Fruit fly (Drosophila melanogaster) whole organism, embryonic: ENCODE data around the gene ClpX.
A peak's percentile ranks its signal among the peaks of the same experiment; 100 is the strongest.

Experiments
- Abd-B ChIP-seq: fragments of 200-800 bp; sonication (Bioruptor generic); optimal IDR thresholded peaks from 2 replicates; lab custom pipeline; 2018; ENCODE audit warnings: missing biosample characterization, mild to moderate bottlenecking, missing genetic modification characterization, moderate library complexity
- Atf-2 ChIP-seq: fragments of 200-800 bp; sonication (Bioruptor generic); optimal IDR thresholded peaks from 2 replicates; lab custom pipeline; 2016; ENCODE audit warnings: missing biosample characterization, missing genetic modification characterization
- CG10431 ChIP-seq: fragments of 200-800 bp; sonication (Bioruptor generic); optimal IDR thresholded peaks from 3 replicates; lab custom pipeline; 2018; ENCODE audit warnings: missing biosample characterization, mild to moderate bottlenecking, missing genetic modification characterization
- CG1233 ChIP-seq: fragments of 200-800 bp; sonication (Bioruptor generic); optimal IDR thresholded peaks from 4 replicates; lab custom pipeline; 2018; ENCODE audit warnings: missing biosample characterization, mild to moderate bottlenecking, missing genetic modification characterization
- CG13123 ChIP-seq: fragments of 200-800 bp; sonication (Bioruptor generic); optimal IDR thresholded peaks from 2 replicates; lab custom pipeline; 2016; ENCODE audit warnings: missing biosample characterization, missing genetic modification characterization
- CG13287 ChIP-seq: fragments of 200-800 bp; sonication (Bioruptor generic); IDR thresholded peaks from 2 replicates; pipeline ENCODE4 v1.3.6; 2022; ENCODE audit warnings: missing biosample characterization, missing genetic modification characterization; ENCODE audit not compliant: partially characterized antibody
- CG17359 ChIP-seq: fragments of 200-800 bp; sonication (Bioruptor generic); optimal IDR thresholded peaks from 3 replicates; lab custom pipeline; 2018; ENCODE audit warnings: missing biosample characterization, mild to moderate bottlenecking, missing genetic modification characterization, moderate library complexity
- CG17361 ChIP-seq: fragments of 200-800 bp; sonication (Bioruptor generic); IDR thresholded peaks from 3 replicates; pipeline ENCODE4 v1.3.6; 2022; ENCODE audit warnings: missing biosample characterization, missing genetic modification characterization
- CG31388 ChIP-seq: fragments of 200-800 bp; sonication (Bioruptor generic); optimal IDR thresholded peaks from 2 replicates; lab custom pipeline; 2016; ENCODE audit warnings: missing biosample characterization, missing genetic modification characterization
- CG31441 ChIP-seq: fragments of 200-800 bp; sonication (Bioruptor generic); IDR thresholded peaks from 2 replicates; pipeline ENCODE4 v1.3.6; 2022; ENCODE audit warnings: missing biosample characterization, missing genetic modification characterization
- CG32772 ChIP-seq: fragments of 200-800 bp; sonication (Bioruptor generic); IDR thresholded peaks from 2 replicates; pipeline ENCODE4 v1.3.6; 2022; ENCODE audit warnings: missing biosample characterization, missing genetic modification characterization
- CG33557 ChIP-seq: fragments of 200-800 bp; sonication (Bioruptor generic); optimal IDR thresholded peaks from 2 replicates; lab custom pipeline; 2019; ENCODE audit warnings: missing biosample characterization, mild to moderate bottlenecking, missing genetic modification characterization, moderate library complexity
- CG34376 ChIP-seq: fragments of 200-800 bp; sonication (Bioruptor generic); optimal IDR thresholded peaks from 2 replicates; lab custom pipeline; 2018; ENCODE audit warnings: missing biosample characterization, mild to moderate bottlenecking, missing genetic modification characterization
- CG43689 ChIP-seq: fragments of 200-800 bp; sonication (Bioruptor generic); IDR thresholded peaks from 2 replicates; pipeline ENCODE4 v1.3.6; 2022; ENCODE audit warnings: missing biosample characterization, missing genetic modification characterization
- CG4730 ChIP-seq: fragments of 200-800 bp; sonication (Bioruptor generic); IDR thresholded peaks from 2 replicates; pipeline ENCODE4 v1.3.6; 2022; ENCODE audit warnings: missing biosample characterization, missing genetic modification characterization
- CG6689 ChIP-seq: fragments of 200-800 bp; sonication (Bioruptor generic); IDR thresholded peaks from 2 replicates; pipeline ENCODE4 v1.3.6; 2022; ENCODE audit warnings: missing biosample characterization, missing genetic modification characterization
- CG7786 ChIP-seq: fragments of 200-800 bp; sonication (Bioruptor generic); optimal IDR thresholded peaks from 2 replicates; lab custom pipeline; 2016; ENCODE audit warnings: missing biosample characterization, missing genetic modification characterization
- CG7839 ChIP-seq: fragments of 200-800 bp; sonication (Bioruptor generic); optimal IDR thresholded peaks from 3 replicates; lab custom pipeline; 2018; ENCODE audit warnings: missing biosample characterization, mild to moderate bottlenecking, missing genetic modification characterization, moderate library complexity
- CG8388 ChIP-seq: fragments of 200-800 bp; sonication (Bioruptor generic); optimal IDR thresholded peaks from 2 replicates; lab custom pipeline; 2019; ENCODE audit warnings: missing biosample characterization, mild to moderate bottlenecking, missing genetic modification characterization, moderate library complexity
- CG9215 ChIP-seq: fragments of 200-800 bp; sonication (Bioruptor generic); IDR thresholded peaks from 2 replicates; pipeline ENCODE4 v1.3.6; 2022; ENCODE audit warnings: missing biosample characterization, missing genetic modification characterization
- CG9437 ChIP-seq: fragments of 200-800 bp; sonication (Bioruptor generic); optimal IDR thresholded peaks from 2 replicates; lab custom pipeline; 2018; ENCODE audit warnings: missing biosample characterization, mild to moderate bottlenecking, missing genetic modification characterization
- CG9817 ChIP-seq: fragments of 200-800 bp; sonication (Bioruptor generic); optimal IDR thresholded peaks from 2 replicates; lab custom pipeline; 2018; ENCODE audit warnings: missing biosample characterization, mild to moderate bottlenecking, missing genetic modification characterization, moderate library complexity
- CG9932 ChIP-seq: fragments of 200-800 bp; sonication (Bioruptor generic); IDR thresholded peaks from 2 replicates; pipeline ENCODE4 v1.3.6; 2022; ENCODE audit warnings: missing biosample characterization, missing genetic modification characterization
- Dfd ChIP-seq, 2 experiments: fragments of >200 bp; optimal IDR thresholded peaks; 2 replicates each; lab custom pipeline; 2017; ENCODE audit warnings: missing biosample characterization in 2 of 2, missing genetic modification characterization in 2 of 2
- Dll ChIP-seq: fragments of 200-800 bp; sonication (Bioruptor generic); IDR thresholded peaks from 4 replicates; pipeline ENCODE4 v1.3.6; 2022; ENCODE audit warnings: missing biosample characterization, missing genetic modification characterization; ENCODE audit not compliant: partially characterized antibody
- E2f2 ChIP-seq: fragments of 200-800 bp; sonication (Bioruptor generic); IDR thresholded peaks from 2 replicates; pipeline ENCODE4 v1.3.6; 2022; ENCODE audit warnings: missing biosample characterization, missing genetic modification characterization
- Ets97D ChIP-seq: fragments of 200-800 bp; sonication (Bioruptor generic); optimal IDR thresholded peaks from 3 replicates; lab custom pipeline; 2016; ENCODE audit warnings: missing biosample characterization, missing genetic modification characterization
- Fer1 ChIP-seq: fragments of 200-800 bp; sonication (Bioruptor generic); optimal IDR thresholded peaks from 2 replicates; lab custom pipeline; 2017; ENCODE audit warnings: missing biosample characterization, mild to moderate bottlenecking, missing genetic modification characterization
- HLH3B ChIP-seq: fragments of 200-800 bp; sonication (Bioruptor generic); IDR thresholded peaks from 2 replicates; pipeline ENCODE4 v1.3.6; 2022; ENCODE audit warnings: missing biosample characterization, missing genetic modification characterization
- Hand ChIP-seq: fragments of 200-800 bp; sonication (Bioruptor generic); optimal IDR thresholded peaks from 2 replicates; lab custom pipeline; 2017; ENCODE audit warnings: mild to moderate bottlenecking, missing biosample characterization, missing genetic modification reagents, missing genetic modification characterization
- Hr3 ChIP-seq: fragments of 200-800 bp; sonication (Bioruptor generic); optimal IDR thresholded peaks from 3 replicates; lab custom pipeline; 2016; ENCODE audit warnings: missing biosample characterization, missing genetic modification characterization
- MBD-R2 ChIP-seq: fragments of 200-800 bp; sonication (Bioruptor generic); IDR thresholded peaks from 2 replicates; pipeline ENCODE4 v1.3.6; 2022; ENCODE audit warnings: missing biosample characterization, missing genetic modification characterization
- Meics ChIP-seq: fragments of 200-800 bp; sonication (Bioruptor generic); optimal IDR thresholded peaks from 2 replicates; lab custom pipeline; 2017; ENCODE audit warnings: missing biosample characterization, mild to moderate bottlenecking, missing genetic modification characterization
- NK7.1 ChIP-seq: fragments of 200-800 bp; sonication (Bioruptor generic); optimal IDR thresholded peaks from 3 replicates; lab custom pipeline; 2016; ENCODE audit warnings: missing biosample characterization, missing genetic modification characterization
- Optix ChIP-seq: fragments of 200-800 bp; sonication (Bioruptor generic); IDR thresholded peaks from 3 replicates; pipeline ENCODE4 v1.3.6; 2022; ENCODE audit warnings: missing biosample characterization, missing genetic modification characterization
- ap ChIP-seq: fragments of 200-800 bp; sonication (Bioruptor generic); IDR thresholded peaks from 2 replicates; pipeline ENCODE4 v1.3.6; 2022; ENCODE audit warnings: missing biosample characterization, missing genetic modification characterization
- bigmax ChIP-seq: fragments of 200-800 bp; sonication (Bioruptor generic); optimal IDR thresholded peaks from 2 replicates; lab custom pipeline; 2018; ENCODE audit warnings: missing biosample characterization, mild to moderate bottlenecking, missing genetic modification characterization
- dmrt99B ChIP-seq: fragments of 200-800 bp; sonication (Bioruptor generic); optimal IDR thresholded peaks from 2 replicates; lab custom pipeline; 2018; ENCODE audit warnings: missing biosample characterization, mild to moderate bottlenecking, missing genetic modification characterization, moderate library complexity
- fu2 ChIP-seq: fragments of 200-800 bp; sonication (Bioruptor generic); optimal IDR thresholded peaks from 2 replicates; lab custom pipeline; 2016; ENCODE audit warnings: missing biosample characterization, missing genetic modification characterization
- grau ChIP-seq: fragments of 200-800 bp; optimal IDR thresholded peaks from 3 replicates; lab custom pipeline; 2019; ENCODE audit warnings: missing biosample characterization, mild to moderate bottlenecking, missing genetic modification characterization, moderate library complexity
- kni ChIP-seq: fragments of 200-800 bp; sonication (Bioruptor generic); optimal IDR thresholded peaks from 3 replicates; lab custom pipeline; 2017; ENCODE audit warnings: mild to moderate bottlenecking, missing biosample characterization, missing genetic modification reagents, missing genetic modification characterization
- mld ChIP-seq: fragments of 200-800 bp; sonication (Bioruptor generic); IDR thresholded peaks from 3 replicates; pipeline ENCODE4 v1.3.6; 2022; ENCODE audit warnings: missing biosample characterization, missing genetic modification characterization; ENCODE audit not compliant: partially characterized antibody
- pho ChIP-seq: fragments of 200-800 bp; sonication (Bioruptor generic); optimal IDR thresholded peaks from 2 replicates; lab custom pipeline; 2016; ENCODE audit warnings: missing biosample characterization, missing genetic modification characterization
- pzg ChIP-seq: fragments of 200-800 bp; sonication (Bioruptor generic); optimal IDR thresholded peaks from 3 replicates; lab custom pipeline; 2018; ENCODE audit warnings: missing biosample characterization, mild to moderate bottlenecking, missing genetic modification characterization, moderate library complexity
- schlank ChIP-seq: fragments of 200-800 bp; sonication (Bioruptor generic); optimal IDR thresholded peaks from 2 replicates; lab custom pipeline; 2018; ENCODE audit warnings: missing biosample characterization, mild to moderate bottlenecking, missing genetic modification characterization
- slbo ChIP-seq: fragments of 200-800 bp; sonication (Bioruptor generic); IDR thresholded peaks from 2 replicates; pipeline ENCODE4 v1.3.6; 2022; ENCODE audit warnings: missing biosample characterization, missing genetic modification characterization
- tx ChIP-seq: fragments of 200-800 bp; sonication (Bioruptor generic); optimal IDR thresholded peaks from 2 replicates; lab custom pipeline; 2016; ENCODE audit warnings: missing biosample characterization, missing genetic modification characterization
- vfl ChIP-seq: fragments of 200-800 bp; sonication (Bioruptor generic); optimal IDR thresholded peaks from 2 replicates; lab custom pipeline; 2016; ENCODE audit warnings: missing biosample characterization, missing genetic modification characterization
- yki ChIP-seq: fragments of >200 bp; optimal IDR thresholded peaks from 3 replicates; lab custom pipeline; 2018
- zf30C ChIP-seq: fragments of 200-800 bp; sonication (Bioruptor generic); optimal IDR thresholded peaks from 3 replicates; lab custom pipeline; 2018; ENCODE audit warnings: missing biosample characterization, mild to moderate bottlenecking, missing genetic modification characterization

ClpX gene

DNA sequence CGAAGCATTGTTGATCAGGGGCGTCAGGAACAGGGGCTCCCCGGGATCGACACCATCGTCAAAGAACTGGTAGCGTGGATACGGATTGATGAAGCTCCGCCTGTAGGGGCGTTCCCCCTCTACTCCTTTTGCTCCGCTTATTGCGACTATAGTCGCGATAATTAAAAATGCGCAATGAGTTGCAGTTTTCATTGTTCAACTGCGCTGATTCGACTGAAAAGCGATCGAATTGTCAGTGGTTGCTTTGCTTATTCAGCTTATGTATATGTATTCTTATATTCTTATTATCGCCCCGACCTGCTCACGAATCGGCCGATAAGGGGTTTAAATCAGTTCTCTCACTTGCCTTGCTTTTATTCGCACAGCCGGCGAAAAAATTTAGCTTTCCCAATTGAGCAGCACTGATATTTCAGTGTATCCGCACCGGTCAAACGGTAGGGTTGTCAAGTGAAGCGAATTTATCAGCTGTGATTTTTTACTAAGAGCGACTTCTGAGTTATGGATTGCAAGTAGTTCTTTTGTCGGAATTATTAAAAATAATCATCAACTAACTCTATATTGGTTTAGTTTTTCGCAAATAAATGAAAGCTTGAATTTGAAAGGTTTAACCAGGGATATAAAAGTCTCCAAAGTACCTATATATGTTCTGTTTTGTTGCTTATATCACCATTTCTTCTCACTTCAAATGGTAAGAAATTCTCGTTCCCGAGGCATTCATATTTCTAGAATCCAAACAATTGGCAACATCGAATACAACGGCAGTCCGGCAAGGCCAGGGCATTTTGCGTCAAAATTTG is 39.3 kb downstream of the ClpX start, which contains the start of the genes CG4572 and CG4686 (continued):
- TF ChIP-seq CG8388 (GFP tag; lab: Kevin White, UChicago) (peak; percentile 62), CG31388 (GFP tag; lab: Kevin White, UChicago) (peak; percentile 55), kni (GFP tag; lab: Kevin White, UChicago) (peak; percentile 44), slbo (GFP tag; lab: Robert Waterston, UW) (peak; percentile 75), Ets97D (GFP tag; lab: Kevin White, UChicago) (peak; percentile 40), pzg (GFP tag; lab: Kevin White, UChicago) (peak; percentile 46), CG13123 (peak; percentile 34), Abd-B (GFP tag; lab: Kevin White, UChicago) (peak; percentile 92), CG33557 (GFP tag; lab: Kevin White, UChicago) (peak; percentile 62), CG17361 (GFP tag; lab: Robert Waterston, UW) (peak; percentile 96), Fer1 (GFP tag; lab: Kevin White, UChicago) (peak; percentile 75), CG17359 (tag; lab: Kevin White, UChicago) (peak; percentile 58), fu2 (GFP tag; lab: Kevin White, UChicago) (peak; percentile 80), CG13287 (GFP tag; lab: Robert Waterston, UW) (peak; percentile 58; the same call in 1 of the 2 replicates), CG7839 (tag; lab: Kevin White, UChicago) (peak; percentile 69), CG9817 (tag; lab: Kevin White, UChicago) (peak; percentile 81), E2f2 (GFP tag; lab: Robert Waterston, UW) (peak; percentile 55), MBD-R2 (GFP tag; lab: Robert Waterston, UW) (peak; percentile 60), zf30C (GFP tag; lab: Kevin White, UChicago) (peak; percentile 87), Atf-2 (GFP tag; lab: Kevin White, UChicago) (peak; percentile 56), yki (no peak), Hr3 (GFP tag; lab: Kevin White, UChicago) (peak; percentile 72), Dfd (GFP tag; optimal IDR thresholded peaks at IDR 0.05; lab: Kevin White, UChicago) (no peak), pho (peak; percentile 90), schlank (tag; lab: Kevin White, UChicago) (peak; percentile 31), CG31441 (GFP tag; lab: Robert Waterston, UW) (peak; percentile 92), Optix (GFP tag; lab: Robert Waterston, UW) (no peak), grau (peak; percentile 81), CG7786 (GFP tag; lab: Kevin White, UChicago) (peak; percentile 71), CG6689 (GFP tag; lab: Robert Waterston, UW) (peak; percentile 77), CG1233 (peak; percentile 80), CG32772 (GFP tag; lab: Robert Waterston, UW) (peak; percentile 59), dmrt99B (tag; lab: Kevin White, UChicago) (peak; percentile 71), CG4730 (GFP tag; lab: Robert Waterston, UW) (peak; percentile 54), bigmax (GFP tag; lab: Kevin White, UChicago) (no peak), Hand (no peak), Meics (peak; percentile 81), CG34376 (GFP tag; lab: Kevin White, UChicago) (peak; percentile 74), ap (GFP tag; lab: Robert Waterston, UW) (no peak), CG43689 (GFP tag; lab: Robert Waterston, UW) (peak; percentile 16; the same call in 1 of the 2 replicates), CG9932 (GFP tag; lab: Robert Waterston, UW) (peak; percentile 71), CG9437 (GFP tag; lab: Kevin White, UChicago) (peak; percentile 74), mld (no peak), CG9215 (GFP tag; lab: Robert Waterston, UW) (peak; percentile 79), tx (peak; percentile 78), NK7.1 (GFP tag; lab: Kevin White, UChicago) (no peak), vfl (GFP tag; lab: Kevin White, UChicago) (peak; percentile 74), Dll (GFP tag; lab: Robert Waterston, UW) (peak; percentile 56; the same call in 1 of the 4 replicates), CG10431 (GFP tag; lab: Kevin White, UChicago) (peak; percentile 34), HLH3B (GFP tag; lab: Robert Waterston, UW) (peak; percentile 68)
